Worm (Caenorhabditis elegans): ENCODE measurements around the gene F07E5.13.

DNA sequence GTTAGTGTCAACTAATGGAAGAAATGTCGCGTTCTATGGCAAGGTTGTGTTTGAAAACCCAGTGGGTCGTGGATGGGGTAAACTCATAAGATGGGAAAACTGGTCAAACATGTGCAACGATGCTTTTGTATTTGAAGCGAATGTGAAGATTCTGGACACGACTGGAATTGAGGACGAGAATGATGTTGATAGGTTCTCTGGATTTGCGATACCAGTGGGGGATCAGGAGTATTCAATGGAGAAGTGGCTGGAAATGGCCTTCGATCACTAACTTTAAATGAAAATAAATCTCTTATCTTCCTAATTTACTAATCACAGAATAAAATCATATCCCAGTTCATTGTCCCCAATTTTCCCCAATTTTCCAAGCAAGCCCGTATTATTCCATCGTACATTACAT is 52.7 kb downstream of the F07E5.13 start:
- no peak for TF ChIP-seq dao-5 (tag; optimal IDR thresholded peaks at IDR 0.05)
- no peak for TF ChIP-seq him-1 (tag; optimal IDR thresholded peaks at IDR 0.05)
- no peak for TF ChIP-seq W03F9.2 (tag; optimal IDR thresholded peaks at IDR 0.05)
